Worm (Caenorhabditis elegans) whole organism, L1 larva: Measurements from ENCODE around the gene lips-8.

Experiments used
- C34B4.2 ChIP-seq: sonication (generic microtip); optimal IDR thresholded peaks from 2 replicates; lab custom pipeline; 2017; ENCODE audit warnings: mild to moderate bottlenecking, missing genetic modification characterization, missing compliant biosample characterization
- Y116A8C.19 ChIP-seq: sonication (generic microtip); optimal IDR thresholded peaks from 2 replicates; lab custom pipeline; 2016; ENCODE audit warnings: missing compliant biosample characterization, missing genetic modification characterization, borderline replicate concordance
- aha-1 ChIP-seq: fragments of 150-350 bp; optimal IDR thresholded peaks from 2 replicates; lab custom pipeline; 2014; ENCODE audit warnings: missing biosample characterization, missing genetic modification characterization
- alr-1 ChIP-seq: fragments of 200-800 bp; sonication (Bioruptor generic); optimal IDR thresholded peaks from 2 replicates; lab custom pipeline; 2018; ENCODE audit warnings: borderline replicate concordance, mild to moderate bottlenecking, missing genetic modification characterization, missing compliant biosample characterization
- ama-1 ChIP-seq: fragments of 150-350 bp; optimal IDR thresholded peaks from 2 replicates; lab custom pipeline; 2014
- ceh-8 ChIP-seq: fragments of 200-800 bp; sonication (Bioruptor generic); optimal IDR thresholded peaks from 2 replicates; lab custom pipeline; 2018; ENCODE audit warnings: mild to moderate bottlenecking, missing genetic modification characterization, moderate library complexity, missing compliant biosample characterization
- ceh-82 ChIP-seq, 3 experiments: fragments of 150-350 bp in 1 of 3; sonication (generic microtip) in 2 of 3; optimal IDR thresholded peaks; 2 replicates each; lab custom pipeline; 2014 to 2017; ENCODE audit warnings: missing biosample characterization in 3 of 3, missing genetic modification characterization in 3 of 3
- ceh-90 ChIP-seq: sonication (generic microtip); optimal IDR thresholded peaks from 2 replicates; lab custom pipeline; 2016; ENCODE audit warnings: missing genetic modification characterization, missing compliant biosample characterization
- ces-1 ChIP-seq: fragments of 150-350 bp; optimal IDR thresholded peaks from 2 replicates; lab custom pipeline; 2014; ENCODE audit warnings: missing biosample characterization, missing genetic modification reagents, missing genetic modification characterization
- dpl-1 ChIP-seq, 3 experiments: fragments of 150-350 bp in 2 of 3; sonication (generic microtip) in 1 of 3; optimal IDR thresholded peaks; 2 replicates each; lab custom pipeline; 2014 to 2017; ENCODE audit warnings: missing biosample characterization in 3 of 3, missing genetic modification characterization in 3 of 3, missing genetic modification reagents in 3 of 3
- dsc-1 ChIP-seq: sonication (generic microtip); optimal IDR thresholded peaks from 2 replicates; lab custom pipeline; 2016; ENCODE audit warnings: mild to moderate bottlenecking, missing genetic modification characterization, missing compliant biosample characterization
- efl-1 ChIP-seq, 4 experiments: fragments of 150-350 bp; optimal IDR thresholded peaks in 3 of 4; peaks in 1 of 4; 1 replicate in 1 of 4; 2 replicates in 3 of 4; lab custom pipeline; 2014; ENCODE audit warnings: missing biosample characterization in 2 of 4, missing genetic modification characterization in 2 of 4, missing genetic modification reagents in 2 of 4
- egl-13 ChIP-seq: sonication (generic microtip); optimal IDR thresholded peaks from 2 replicates; lab custom pipeline; 2016; ENCODE audit warnings: missing genotype, missing genetic modification reagents, missing genetic modification characterization, missing compliant biosample characterization
- fos-1 ChIP-seq: fragments of 150-350 bp; optimal IDR thresholded peaks from 2 replicates; lab custom pipeline; 2014; ENCODE audit warnings: missing biosample characterization, missing genetic modification characterization
- grh-1 ChIP-seq: fragments of 200-800 bp; sonication (Bioruptor generic); IDR thresholded peaks from 2 replicates; pipeline ENCODE4 v1.3.6; 2022; ENCODE audit warnings: missing genetic modification reagents, missing genetic modification characterization, missing compliant biosample characterization
- hlh-17 ChIP-seq: fragments of 200-800 bp; sonication (Bioruptor generic); optimal IDR thresholded peaks from 2 replicates; lab custom pipeline; 2018; ENCODE audit warnings: missing genetic modification characterization, mild to moderate bottlenecking, missing compliant biosample characterization, moderate library complexity, borderline replicate concordance
- lin-35 ChIP-seq, 2 experiments: fragments of 150-350 bp; optimal IDR thresholded peaks; 2 replicates each; lab custom pipeline; 2014; ENCODE audit warnings: missing biosample characterization in 2 of 2, missing genetic modification characterization in 2 of 2, missing genetic modification reagents in 2 of 2
- lir-3 ChIP-seq: sonication (generic microtip); optimal IDR thresholded peaks from 2 replicates; lab custom pipeline; 2016; ENCODE audit warnings: mild to moderate bottlenecking, missing genetic modification characterization, moderate library complexity, missing compliant biosample characterization; ENCODE audit not compliant: poor library complexity
- mab-9 ChIP-seq: fragments of 200-800 bp; sonication (Bioruptor generic); IDR thresholded peaks from 2 replicates; pipeline ENCODE4 v1.3.6; 2022; ENCODE audit warnings: missing genetic modification reagents, missing genetic modification characterization, missing compliant biosample characterization
- mdl-1 ChIP-seq, 2 experiments: fragments of 150-350 bp; optimal IDR thresholded peaks; 2 replicates each; lab custom pipeline; 2014 to 2017; ENCODE audit warnings: missing biosample characterization in 2 of 2, missing genetic modification characterization in 2 of 2, inconsistent platforms in 1 of 2
- nhr-12 ChIP-seq: sonication (generic microtip); optimal IDR thresholded peaks from 2 replicates; lab custom pipeline; 2017; ENCODE audit warnings: missing biosample characterization, missing genetic modification characterization
- nhr-19 ChIP-seq: fragments of 200-800 bp; sonication (Bioruptor generic); conservative IDR thresholded peaks from 2 replicates; pipeline ENCODE4 v1.3.6; 2022; ENCODE audit warnings: missing genetic modification characterization, missing compliant biosample characterization
- nhr-20 ChIP-seq: sonication (generic microtip); optimal IDR thresholded peaks from 2 replicates; lab custom pipeline; 2016; ENCODE audit warnings: mild to moderate bottlenecking, missing genetic modification characterization, missing compliant biosample characterization
- nhr-47 ChIP-seq: sonication (generic microtip); optimal IDR thresholded peaks from 2 replicates; lab custom pipeline; 2016; ENCODE audit warnings: mild to moderate bottlenecking, missing genetic modification characterization, moderate library complexity, missing compliant biosample characterization
- nhr-71 ChIP-seq: sonication (generic microtip); optimal IDR thresholded peaks from 2 replicates; lab custom pipeline; 2016; ENCODE audit warnings: mild to moderate bottlenecking, missing genetic modification characterization, moderate library complexity, missing compliant biosample characterization
- nhr-76 ChIP-seq: sonication (generic microtip); optimal IDR thresholded peaks from 2 replicates; lab custom pipeline; 2017; ENCODE audit warnings: missing biosample characterization, missing genetic modification characterization
- nhr-77 ChIP-seq: fragments of 150-350 bp; optimal IDR thresholded peaks from 2 replicates; lab custom pipeline; 2014; ENCODE audit warnings: missing biosample characterization, missing genetic modification characterization
- nhr-84 ChIP-seq: sonication (generic microtip); optimal IDR thresholded peaks from 2 replicates; lab custom pipeline; 2017; ENCODE audit warnings: missing biosample characterization, missing genetic modification characterization
- nhr-85 ChIP-seq: sonication (generic microtip); peaks from one replicate; lab custom pipeline; 2016; ENCODE audit warnings: missing genetic modification characterization, inconsistent platforms, missing compliant biosample characterization
- pax-3 ChIP-seq: fragments of 200-800 bp; sonication (Bioruptor generic); optimal IDR thresholded peaks from 2 replicates; lab custom pipeline; 2018; ENCODE audit warnings: mild to moderate bottlenecking, missing genetic modification characterization, moderate library complexity, missing compliant biosample characterization
- pqm-1 ChIP-seq: sonication (generic microtip); optimal IDR thresholded peaks from 3 replicates; lab custom pipeline; 2017; ENCODE audit warnings: missing biosample characterization, missing genetic modification characterization
- skn-1 ChIP-seq: fragments of 150-350 bp; optimal IDR thresholded peaks from 2 replicates; lab custom pipeline; 2014; ENCODE audit warnings: missing biosample characterization, missing genetic modification characterization
- snpc-4 ChIP-seq: fragments of 150-350 bp; optimal IDR thresholded peaks from 2 replicates; lab custom pipeline; 2014; ENCODE audit warnings: missing biosample characterization, missing genetic modification characterization
- sup-37 ChIP-seq: fragments of 200-800 bp; sonication (Bioruptor generic); optimal IDR thresholded peaks from 2 replicates; lab custom pipeline; 2018; ENCODE audit warnings: mild to moderate bottlenecking, missing genetic modification characterization, missing compliant biosample characterization
- tbx-2 ChIP-seq: sonication (generic microtip); optimal IDR thresholded peaks from 2 replicates; lab custom pipeline; 2016; ENCODE audit warnings: missing genetic modification characterization, missing compliant biosample characterization
- unc-62 ChIP-seq: fragments of 150-350 bp; optimal IDR thresholded peaks from 2 replicates; lab custom pipeline; 2014; ENCODE audit warnings: missing biosample characterization, missing genetic modification reagents, missing genetic modification characterization
- zag-1 ChIP-seq: fragments of 150-350 bp; optimal IDR thresholded peaks from 2 replicates; lab custom pipeline; 2014; ENCODE audit warnings: missing biosample characterization, missing genetic modification characterization
- zip-4 ChIP-seq: fragments of 200-800 bp; sonication (Bioruptor generic); optimal IDR thresholded peaks from 2 replicates; lab custom pipeline; 2018; ENCODE audit warnings: mild to moderate bottlenecking, missing genetic modification characterization, moderate library complexity, missing compliant biosample characterization
- ztf-11 ChIP-seq, 2 experiments: sonication (generic microtip); optimal IDR thresholded peaks; 2 replicates each; lab custom pipeline; 2016 to 2017; ENCODE audit warnings: missing genetic modification characterization in 2 of 2, missing biosample characterization in 1 of 2, missing compliant biosample characterization in 1 of 2
- ztf-4 ChIP-seq: fragments of 150-350 bp; optimal IDR thresholded peaks from 2 replicates; lab custom pipeline; 2014; ENCODE audit warnings: missing biosample characterization, missing genetic modification characterization

The lips-8 gene

ce11 chrX:14928854-14929253, 30.5 kb downstream of the lips-8 start, which contains the start of gene ntr-2 (continued):
- no peak for TF ChIP-seq skn-1 (tag; lab: Kevin White, UChicago)

- TF ChIP-seq ceh-90: no peak
- no peak for TF ChIP-seq dsc-1 (tag; lab: Kevin White, UChicago)
- no peak for TF ChIP-seq Y116A8C.19 (tag; lab: Kevin White, UChicago)
- TF ChIP-seq nhr-77 (tag; lab: Kevin White, UChicago): no peak
- no peak for TF ChIP-seq tbx-2
Observed at ce11 chrX:14929512-14929911, 31.2 kb downstream of the lips-8 start.

ce11 chrX:14931443-14931842, 33.1 kb downstream of the lips-8 start:
- TF ChIP-seq zag-1 (tag; lab: Kevin White, UChicago): no peak
- no peak for TF ChIP-seq hlh-17
- TF ChIP-seq ztf-11 (tag; optimal IDR thresholded peaks at IDR 0.05; lab: Kevin White, UChicago): no peak
- no peak for TF ChIP-seq fos-1 (tag; lab: Kevin White, UChicago)
- no peak for TF ChIP-seq dsc-1 (tag; lab: Kevin White, UChicago)
- no peak for TF ChIP-seq nhr-12 (tag; lab: Kevin White, UChicago)
- TF ChIP-seq ceh-82 (tag; optimal IDR thresholded peaks at IDR 0.05; lab: Kevin White, UChicago): no peak
- TF ChIP-seq nhr-19 (GFP tag; lab: Robert Waterston, UW): no peak

ce11 chrX:14938188-14938587, 39.9 kb downstream of the lips-8 start:
- TF ChIP-seq fos-1 (tag; lab: Kevin White, UChicago) (no peak), efl-1 (optimal IDR thresholded peaks at IDR 0.05; lab: Kevin White, UChicago) (no peak), efl-1 (GFP tag; optimal IDR thresholded peaks at IDR 0.05 in 1 of 2; lab: Kevin White, UChicago) (no peak), snpc-4 (tag; lab: Kevin White, UChicago) (peak; percentile 87), nhr-85 (tag; lab: Kevin White, UChicago) (peak; percentile 39), nhr-76 (tag; lab: Kevin White, UChicago) (no peak), nhr-71 (peak; percentile 9)

DNA sequence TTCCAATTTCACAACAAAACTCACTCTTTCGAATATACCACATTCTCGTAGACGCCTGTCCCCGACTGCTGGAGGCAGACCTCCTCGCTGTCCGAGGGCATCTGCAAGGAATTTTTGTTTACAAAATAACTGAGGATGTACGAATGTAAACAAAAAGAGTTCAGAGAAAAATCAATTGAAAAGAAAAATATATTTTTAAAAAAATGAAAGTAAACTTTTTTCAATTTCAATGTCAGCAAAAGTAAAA, 47.8 kb downstream of the lips-8 start, which contains the start of gene mrp-5:
TSS of gene mrp-5 (minus strand) at position 101 of the 247 bp plus-strand sequence.
- TF ChIP-seq lin-35 (GFP tag; optimal IDR thresholded peaks at IDR 0.05; lab: Kevin White, UChicago) (no peak), grh-1 (GFP tag; lab: Robert Waterston, UW) (no peak), aha-1 (tag; lab: Kevin White, UChicago) (no peak), ama-1 (lab: Kevin White, UChicago) (no peak), dpl-1 (GFP tag; optimal IDR thresholded peaks at IDR 0.05; lab: Kevin White, UChicago) (no peak)

- TF ChIP-seq nhr-77 (tag; lab: Kevin White, UChicago): peak; percentile 40
- TF ChIP-seq fos-1 (tag; lab: Kevin White, UChicago): no peak
- TF ChIP-seq C34B4.2 (tag; lab: Kevin White, UChicago): no peak
- TF ChIP-seq lir-3 (tag; lab: Kevin White, UChicago): no peak
- no peak for TF ChIP-seq mab-9
- no peak for TF ChIP-seq pax-3 (tag; lab: Kevin White, UChicago)
- no peak for TF ChIP-seq ceh-8 (GFP tag; lab: Kevin White, UChicago)
- TF ChIP-seq ces-1 (GFP tag; lab: Kevin White, UChicago): no peak
- TF ChIP-seq efl-1 (optimal IDR thresholded peaks at IDR 0.05; lab: Kevin White, UChicago): peak in 1 of 2 experiments; percentile 9
- peak; percentile 6 to 91 for TF ChIP-seq efl-1 (GFP tag; optimal IDR thresholded peaks at IDR 0.05 in 1 of 2; lab: Kevin White, UChicago)
- peak; percentile 34 for TF ChIP-seq nhr-20 (tag; lab: Kevin White, UChicago)
- no peak for TF ChIP-seq egl-13
- TF ChIP-seq alr-1 (tag; lab: Kevin White, UChicago): no peak
- TF ChIP-seq ztf-4 (tag; lab: Kevin White, UChicago): no peak
- TF ChIP-seq pqm-1 (tag; lab: Kevin White, UChicago): peak; percentile 68
- no peak for TF ChIP-seq unc-62 (GFP tag; lab: Kevin White, UChicago)
- TF ChIP-seq mdl-1 (tag; optimal IDR thresholded peaks at IDR 0.05; lab: Kevin White, UChicago): no peak
- TF ChIP-seq sup-37 (GFP tag; lab: Kevin White, UChicago): no peak
- no peak for TF ChIP-seq nhr-84
- no peak for TF ChIP-seq zip-4 (GFP tag; lab: Kevin White, UChicago)
- TF ChIP-seq nhr-47: no peak
- no peak for TF ChIP-seq ceh-90
Observed at ce11 chrX:14946464-14947354, 48.4 kb downstream of the lips-8 start.
